Fruit fly (Drosophila melanogaster): Measurements from ENCODE around the gene CG13305.
A peak's percentile ranks its signal among the peaks of the same experiment; 100 is the strongest.

CG13305 gene

DNA sequence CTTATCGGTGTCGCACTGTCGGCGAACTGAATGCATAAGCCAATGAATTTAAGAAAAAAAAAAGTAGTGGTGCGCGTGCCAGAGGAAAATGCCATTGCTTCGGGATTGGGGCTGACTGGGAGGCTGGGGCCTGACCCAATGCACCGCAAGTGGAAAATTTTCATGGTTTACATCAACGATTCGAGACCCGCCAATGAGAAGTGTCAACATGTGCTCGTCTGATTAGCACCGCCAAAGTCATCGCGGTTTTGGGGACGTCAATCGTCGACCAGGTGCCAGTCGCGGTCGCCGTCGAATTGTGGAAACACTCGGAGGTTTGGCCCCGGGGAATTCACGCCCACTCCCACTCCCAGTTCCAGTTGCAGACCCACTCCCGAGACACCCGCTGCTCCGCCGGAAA, 37.2 kb upstream of the CG13305 start:
- TF ChIP-seq phol (tag; optimal IDR thresholded peaks at IDR 0.05) (no peak), Dek (tag; optimal IDR thresholded peaks at IDR 0.05) (no peak), disco-r (GFP tag; optimal IDR thresholded peaks at IDR 0.05) (no peak), Chrac-16 (GFP tag; optimal IDR thresholded peaks at IDR 0.05) (no peak), CG3065 (GFP tag; optimal IDR thresholded peaks at IDR 0.05) (no peak), Blimp-1 (GFP tag; optimal IDR thresholded peaks at IDR 0.05) (peak; percentile 22), HmgD (GFP tag; optimal IDR thresholded peaks at IDR 0.05) (no peak), CG11247 (GFP tag; IDR thresholded peaks at IDR 0.05) (no peak), Rx (GFP tag; IDR thresholded peaks at IDR 0.05) (no peak), run (tag; optimal IDR thresholded peaks at IDR 0.05) (no peak), sr (GFP tag; IDR thresholded peaks at IDR 0.05) (0 out of 3 replicates have a peak, but pooled peaks have one; percentile 8), CG13424 (tag; optimal IDR thresholded peaks at IDR 0.05) (no peak), Ravus (GFP tag; IDR thresholded peaks at IDR 0.05) (no peak), CG11696 (GFP tag; IDR thresholded peaks at IDR 0.05) (no peak), cad (GFP tag; optimal IDR thresholded peaks at IDR 0.05) (no peak), CG17359 (tag; optimal IDR thresholded peaks at IDR 0.05) (peak; percentile 47), B-H2 (GFP tag; optimal IDR thresholded peaks at IDR 0.05) (no peak), Xrp1 (GFP tag; IDR thresholded peaks at IDR 0.05) (no peak), sd (tag; optimal IDR thresholded peaks at IDR 0.05) (no peak), dm (GFP tag; optimal IDR thresholded peaks at IDR 0.05) (no peak), CG6175 (GFP tag; IDR thresholded peaks at IDR 0.05) (0 out of 3 replicates have a peak, but pooled peaks have one; percentile 54), CG2889 (GFP tag; IDR thresholded peaks at IDR 0.05) (no peak), D19B (GFP tag; optimal IDR thresholded peaks at IDR 0.05) (no peak), Hey (tag; optimal IDR thresholded peaks at IDR 0.05) (peak; percentile 33), tx (GFP tag; optimal IDR thresholded peaks at IDR 0.05) (no peak), Adf1 (GFP tag; IDR thresholded peaks at IDR 0.05) (0 out of 2 replicates have a peak, but pooled peaks have one; percentile 8), gce (GFP tag; IDR thresholded peaks at IDR 0.05) (0 out of 3 replicates have a peak, but pooled peaks have one; percentile 28), wdn (GFP tag; IDR thresholded peaks at IDR 0.05) (no peak), CG7839 (tag; optimal IDR thresholded peaks at IDR 0.05) (no peak), cato (GFP tag; optimal IDR thresholded peaks at IDR 0.05; ENCODE audit: borderline replicate concordance) (no peak), HLH3B (GFP tag; IDR thresholded peaks at IDR 0.05) (peak; percentile 49; the same call in 1 of the 2 replicates), Bgb (GFP tag; IDR thresholded peaks at IDR 0.05; ENCODE audit: partially characterized antibody) (no peak), D (optimal IDR thresholded peaks at IDR 0.05) (no peak), D (GFP tag; optimal IDR thresholded peaks at IDR 0.05) (peak; percentile 7), amos (GFP tag; IDR thresholded peaks at IDR 0.05; ENCODE audit: partially characterized antibody) (no peak), Spps (tag; optimal IDR thresholded peaks at IDR 0.05) (no peak), Usf (GFP tag; optimal IDR thresholded peaks at IDR 0.05) (no peak), fu2 (GFP tag; optimal IDR thresholded peaks at IDR 0.05) (no peak), CG17385 (GFP tag; optimal IDR thresholded peaks at IDR 0.05) (peak; percentile 12), CG33557 (GFP tag; optimal IDR thresholded peaks at IDR 0.05) (no peak), Mrtf (GFP tag; IDR thresholded peaks at IDR 0.05) (no peak), CG2116 (GFP tag; optimal IDR thresholded peaks at IDR 0.05) (no peak), unc-4 (GFP tag; IDR thresholded peaks at IDR 0.05; ENCODE audit: partially characterized antibody) (no peak), CG8281 (tag; optimal IDR thresholded peaks at IDR 0.05) (no peak), dmrt99B (tag; optimal IDR thresholded peaks at IDR 0.05) (no peak), BtbVII (GFP tag; optimal IDR thresholded peaks at IDR 0.05) (no peak), fru (optimal IDR thresholded peaks at IDR 0.05) (no peak), CG7928 (GFP tag; optimal IDR thresholded peaks at IDR 0.05) (peak; percentile 27), ATbp (GFP tag; optimal IDR thresholded peaks at IDR 0.05) (peak; percentile 80), CG12744 (GFP tag; optimal IDR thresholded peaks at IDR 0.05) (no peak), tap (tag; optimal IDR thresholded peaks at IDR 0.05) (no peak), fd64A (GFP tag; optimal IDR thresholded peaks at IDR 0.05) (peak; percentile 11)
